Worm (Caenorhabditis elegans) whole organism, L2 larva: ENCODE data around the gene F22E5.13.

Experiments used
- ama-1 ChIP-seq: fragments of 150-350 bp; optimal IDR thresholded peaks from 2 replicates; lab custom pipeline; 2018; ENCODE audit warnings: inconsistent platforms
- lin-39 ChIP-seq: fragments of 150-350 bp; optimal IDR thresholded peaks from 2 replicates; lab custom pipeline; 2014; ENCODE audit warnings: missing biosample characterization, missing genetic modification reagents, missing genetic modification characterization
- lsy-2 ChIP-seq, 2 experiments: fragments of 150-350 bp in 1 of 2; sonication (generic microtip) in 1 of 2; optimal IDR thresholded peaks; 2 replicates each; lab custom pipeline; 2014 to 2017; ENCODE audit warnings: missing biosample characterization in 2 of 2, missing genetic modification characterization in 2 of 2
- nhr-77 ChIP-seq: fragments of 150-350 bp; optimal IDR thresholded peaks from 2 replicates; lab custom pipeline; 2014; ENCODE audit warnings: missing biosample characterization, missing genetic modification characterization
- sma-3 ChIP-seq: sonication (generic microtip); optimal IDR thresholded peaks from 2 replicates; lab custom pipeline; 2016; ENCODE audit warnings: missing genetic modification reagents, missing genetic modification characterization, missing compliant biosample characterization
- snpc-4 ChIP-seq: fragments of 150-350 bp; optimal IDR thresholded peaks from 2 replicates; lab custom pipeline; 2014; ENCODE audit warnings: missing biosample characterization, missing genetic modification characterization

DNA sequence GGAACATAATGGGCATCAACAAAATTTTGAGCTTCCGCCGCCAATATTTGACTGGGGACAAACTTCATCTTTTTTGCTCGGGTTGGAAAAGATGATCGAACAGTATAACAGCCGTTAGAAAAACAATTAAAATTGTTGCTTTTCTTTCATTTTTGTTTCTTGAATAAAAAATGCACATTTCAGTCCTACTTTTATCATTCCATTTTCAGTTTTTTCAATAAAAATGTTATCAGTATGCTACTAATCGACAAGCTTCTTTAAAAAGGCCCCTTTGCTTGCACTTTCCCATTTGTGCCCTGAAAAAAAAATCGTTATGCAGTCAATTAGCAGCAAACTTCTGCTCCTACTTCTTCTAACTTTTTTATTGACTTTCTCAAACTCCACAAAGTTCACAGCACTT is 7.7 kb downstream of the F22E5.13 start, which contains the start of gene F22E5.7:
- TF ChIP-seq nhr-77 (tag; lab: Kevin White, UChicago) (no peak), sma-3 (GFP tag; lab: Kevin White, UChicago) (no peak), ama-1 (lab: Kevin White, UChicago) (no peak), lin-39 (no peak), lsy-2 (tag; optimal IDR thresholded peaks at IDR 0.05; lab: Kevin White, UChicago) (no peak), snpc-4 (tag; lab: Kevin White, UChicago) (no peak)
